Fruit fly (Drosophila melanogaster) whole organism, wandering third instar larva: ENCODE data around the gene CG16779.

Experiments used
- Abd-B ChIP-seq: fragments of >200 bp; optimal IDR thresholded peaks from 2 replicates; lab custom pipeline; 2017; ENCODE audit warnings: missing biosample characterization, missing genetic modification characterization
- br ChIP-seq: fragments of 200-800 bp; sonication (Bioruptor generic); optimal IDR thresholded peaks from 2 replicates; lab custom pipeline; 2016; ENCODE audit warnings: missing biosample characterization, missing genetic modification characterization
- dmrt93B ChIP-seq: fragments of 200-800 bp; sonication (Bioruptor generic); optimal IDR thresholded peaks from 2 replicates; lab custom pipeline; 2018; ENCODE audit warnings: missing biosample characterization, mild to moderate bottlenecking, missing genetic modification characterization
- ey ChIP-seq: fragments of 200-800 bp; sonication (Bioruptor generic); optimal IDR thresholded peaks from 2 replicates; lab custom pipeline; 2016; ENCODE audit warnings: missing biosample characterization, missing genetic modification characterization

- no peak for TF ChIP-seq Abd-B (GFP tag; lab: Kevin White, UChicago)
- no peak for TF ChIP-seq ey
- TF ChIP-seq br (GFP tag; lab: Kevin White, UChicago), result no peak
- TF ChIP-seq dmrt93B (GFP tag; lab: Kevin White, UChicago), result no peak
Observed at dm6 chr3R:9529387-9529897, 36.0 kb upstream of the CG16779 start.
